Worm (Caenorhabditis elegans) whole organism, L3 larva: Measurements from ENCODE around the gene F52C9.3.

Source experiments
- R02D3.7 ChIP-seq: fragments of 150-350 bp; optimal IDR thresholded peaks from 2 replicates; lab custom pipeline; 2014; ENCODE audit warnings: missing biosample characterization, missing genetic modification characterization
- ZK546.5 ChIP-seq: sonication (generic microtip); optimal IDR thresholded peaks from 2 replicates; lab custom pipeline; 2017; ENCODE audit warnings: missing biosample characterization, missing genetic modification characterization
- aly-2 ChIP-seq: fragments of 150-350 bp; optimal IDR thresholded peaks from 2 replicates; lab custom pipeline; 2014; ENCODE audit warnings: missing biosample characterization, missing genetic modification characterization
- ama-1 ChIP-seq: fragments of 150-350 bp; optimal IDR thresholded peaks from 2 replicates; lab custom pipeline; 2018
- ceh-16 ChIP-seq: sonication (generic microtip); optimal IDR thresholded peaks from 2 replicates; lab custom pipeline; 2017; ENCODE audit warnings: missing biosample characterization, missing genetic modification characterization
- ceh-28 ChIP-seq: fragments of 150-350 bp; optimal IDR thresholded peaks from 2 replicates; lab custom pipeline; 2014; ENCODE audit warnings: missing biosample characterization, missing genetic modification reagents, missing genetic modification characterization
- ceh-82 ChIP-seq: fragments of 150-350 bp; optimal IDR thresholded peaks from 2 replicates; lab custom pipeline; 2014; ENCODE audit warnings: missing biosample characterization, missing genetic modification characterization
- ceh-9 ChIP-seq: sonication (generic microtip); optimal IDR thresholded peaks from 2 replicates; lab custom pipeline; 2018; ENCODE audit warnings: missing biosample characterization, missing genetic modification characterization
- daf-12 ChIP-seq: fragments of 150-350 bp; optimal IDR thresholded peaks from 2 replicates; lab custom pipeline; 2014; ENCODE audit warnings: missing biosample characterization, missing genetic modification reagents, missing genetic modification characterization
- egl-27 ChIP-seq: sonication (generic microtip); optimal IDR thresholded peaks from 4 replicates; lab custom pipeline; 2017; ENCODE audit warnings: missing biosample characterization, missing genetic modification reagents, missing genetic modification characterization
- egl-5 ChIP-seq: fragments of 150-350 bp; optimal IDR thresholded peaks from 2 replicates; lab custom pipeline; 2017; ENCODE audit warnings: missing biosample characterization, missing genetic modification reagents, missing genetic modification characterization, inconsistent platforms
- elt-1 ChIP-seq: fragments of 150-350 bp; optimal IDR thresholded peaks from 2 replicates; lab custom pipeline; 2014; ENCODE audit warnings: missing biosample characterization, missing genetic modification characterization
- elt-2 ChIP-seq: sonication (generic microtip); optimal IDR thresholded peaks from 2 replicates; lab custom pipeline; 2016; ENCODE audit warnings: missing genetic modification reagents, mild to moderate bottlenecking, missing genetic modification characterization, missing compliant biosample characterization
- elt-3 ChIP-seq, 3 experiments: fragments of 150-350 bp in 1 of 3; sonication (generic microtip) in 2 of 3; optimal IDR thresholded peaks; 2 replicates in 2 of 3; 4 replicates in 1 of 3; lab custom pipeline; 2014 to 2017; ENCODE audit warnings: missing biosample characterization in 3 of 3, missing genetic modification characterization in 3 of 3
- eor-1 ChIP-seq, 2 experiments: fragments of 150-350 bp; optimal IDR thresholded peaks; 2 replicates each; lab custom pipeline; 2014 to 2018; ENCODE audit warnings: missing biosample characterization in 2 of 2, missing genetic modification characterization in 2 of 2
- fkh-2 ChIP-seq: fragments of 150-350 bp; optimal IDR thresholded peaks from 2 replicates; lab custom pipeline; 2014; ENCODE audit warnings: missing biosample characterization, missing genetic modification reagents, missing genetic modification characterization
- fos-1 ChIP-seq: fragments of 150-350 bp; optimal IDR thresholded peaks from 2 replicates; lab custom pipeline; 2014; ENCODE audit warnings: missing biosample characterization, missing genetic modification characterization
- hmg-11 ChIP-seq: sonication (generic microtip); optimal IDR thresholded peaks from 2 replicates; lab custom pipeline; 2016; ENCODE audit warnings: missing genetic modification characterization, missing compliant biosample characterization
- jun-1 ChIP-seq: fragments of 150-350 bp; optimal IDR thresholded peaks from 2 replicates; lab custom pipeline; 2014; ENCODE audit warnings: missing biosample characterization, missing genetic modification reagents, missing genetic modification characterization
- lin-15B ChIP-seq: fragments of 150-350 bp; optimal IDR thresholded peaks from 2 replicates; lab custom pipeline; 2014; ENCODE audit warnings: missing biosample characterization, missing genetic modification characterization
- lin-39 ChIP-seq: fragments of 150-350 bp; optimal IDR thresholded peaks from 2 replicates; lab custom pipeline; 2018; ENCODE audit warnings: missing biosample characterization, missing genetic modification reagents, missing genetic modification characterization
- lsy-12 ChIP-seq: sonication (generic microtip); optimal IDR thresholded peaks from 2 replicates; lab custom pipeline; 2016; ENCODE audit warnings: mild to moderate bottlenecking, missing genetic modification characterization, missing compliant biosample characterization
- mdl-1 ChIP-seq: fragments of 150-350 bp; optimal IDR thresholded peaks from 2 replicates; lab custom pipeline; 2014; ENCODE audit warnings: missing biosample characterization, missing genetic modification characterization
- mml-1 ChIP-seq: fragments of 150-350 bp; sonication (generic microtip); optimal IDR thresholded peaks from 3 replicates; lab custom pipeline; 2014; ENCODE audit warnings: missing biosample characterization, missing genetic modification characterization
- nfya-1 ChIP-seq: sonication (generic microtip); optimal IDR thresholded peaks from 2 replicates; lab custom pipeline; 2017; ENCODE audit warnings: missing genetic modification characterization, mild to moderate bottlenecking, missing compliant biosample characterization, antibody characterized with exemption, moderate library complexity; ENCODE audit not compliant: insufficient read depth
- nhr-11 ChIP-seq: fragments of 150-350 bp; optimal IDR thresholded peaks from 2 replicates; lab custom pipeline; 2014; ENCODE audit warnings: missing biosample characterization, missing genetic modification characterization
- nhr-12 ChIP-seq: fragments of 150-350 bp; optimal IDR thresholded peaks from 2 replicates; lab custom pipeline; 2014; ENCODE audit warnings: missing biosample characterization, missing genetic modification characterization
- nhr-23 ChIP-seq: fragments of 150-350 bp; optimal IDR thresholded peaks from 2 replicates; lab custom pipeline; 2014; ENCODE audit warnings: missing biosample characterization, missing genetic modification reagents, missing genetic modification characterization
- nhr-237 ChIP-seq: fragments of 150-350 bp; optimal IDR thresholded peaks from 2 replicates; lab custom pipeline; 2014; ENCODE audit warnings: missing biosample characterization, missing genetic modification characterization
- nhr-25 ChIP-seq: sonication (generic microtip); optimal IDR thresholded peaks from 2 replicates; lab custom pipeline; 2017; ENCODE audit warnings: missing biosample characterization, missing genetic modification characterization
- nhr-28 ChIP-seq: fragments of 150-350 bp; optimal IDR thresholded peaks from 2 replicates; lab custom pipeline; 2014; ENCODE audit warnings: missing biosample characterization, missing genetic modification characterization
- nhr-43 ChIP-seq: sonication (generic microtip); optimal IDR thresholded peaks from 2 replicates; lab custom pipeline; 2016; ENCODE audit warnings: mild to moderate bottlenecking, missing genetic modification characterization, missing compliant biosample characterization; ENCODE audit not compliant: poor library complexity, severe bottlenecking
- nhr-67 ChIP-seq: fragments of 150-350 bp; optimal IDR thresholded peaks from 2 replicates; lab custom pipeline; 2014; ENCODE audit warnings: missing biosample characterization, missing genetic modification characterization
- nhr-76 ChIP-seq: fragments of 150-350 bp; sonication (generic microtip); optimal IDR thresholded peaks from 5 replicates; lab custom pipeline; 2014; ENCODE audit warnings: missing biosample characterization, missing genetic modification characterization
- nhr-77 ChIP-seq: fragments of 150-350 bp; optimal IDR thresholded peaks from 2 replicates; lab custom pipeline; 2014; ENCODE audit warnings: missing biosample characterization, missing genetic modification characterization
- pha-4 ChIP-seq: fragments of 150-350 bp; optimal IDR thresholded peaks from 2 replicates; lab custom pipeline; 2014; ENCODE audit warnings: missing biosample characterization, missing genetic modification reagents, missing genetic modification characterization
- pqm-1 ChIP-seq: fragments of 150-350 bp; optimal IDR thresholded peaks from 2 replicates; lab custom pipeline; 2017; ENCODE audit warnings: missing biosample characterization, missing genetic modification characterization, inconsistent platforms
- sea-2 ChIP-seq: fragments of 150-350 bp; sonication (generic microtip); optimal IDR thresholded peaks from 4 replicates; lab custom pipeline; 2014; ENCODE audit warnings: missing biosample characterization, missing genetic modification reagents, missing genetic modification characterization
- skn-1 ChIP-seq: fragments of 150-350 bp; optimal IDR thresholded peaks from 2 replicates; lab custom pipeline; 2014; ENCODE audit warnings: missing biosample characterization, missing genetic modification characterization
- tbx-2 ChIP-seq: sonication (generic microtip); optimal IDR thresholded peaks from 2 replicates; lab custom pipeline; 2016; ENCODE audit warnings: mild to moderate bottlenecking, missing genetic modification characterization, missing compliant biosample characterization
- unc-39 ChIP-seq: sonication (generic microtip); optimal IDR thresholded peaks from 4 replicates; lab custom pipeline; 2017; ENCODE audit warnings: missing biosample characterization, missing genetic modification characterization
- unc-62 ChIP-seq: fragments of 150-350 bp; sonication (generic microtip); optimal IDR thresholded peaks from 4 replicates; lab custom pipeline; 2014; ENCODE audit warnings: missing biosample characterization, missing genetic modification reagents, missing genetic modification characterization
- zag-1 ChIP-seq: fragments of 150-350 bp; optimal IDR thresholded peaks from 2 replicates; lab custom pipeline; 2014; ENCODE audit warnings: missing biosample characterization, missing genetic modification characterization
- ztf-11 ChIP-seq: fragments of 150-350 bp; optimal IDR thresholded peaks from 2 replicates; lab custom pipeline; 2014; ENCODE audit warnings: missing biosample characterization, missing genetic modification characterization
- ztf-4 ChIP-seq: fragments of 150-350 bp; optimal IDR thresholded peaks from 2 replicates; lab custom pipeline; 2014; ENCODE audit warnings: missing biosample characterization, missing genetic modification characterization

Gene F52C9.3

ce11 chrIII:5349250-5349649, 27.6 kb downstream of the F52C9.3 start, which contains the start of gene thoc-5 (continued):
- TF ChIP-seq tbx-2 (tag; lab: Kevin White, UChicago) (no peak), unc-62 (GFP tag; lab: Kevin White, UChicago) (no peak), skn-1 (no peak), nhr-28 (tag; lab: Kevin White, UChicago) (no peak), ceh-28 (tag; lab: Kevin White, UChicago) (peak; percentile 53), elt-1 (tag; lab: Kevin White, UChicago) (no peak), mml-1 (tag; lab: Kevin White, UChicago) (no peak), ceh-9 (tag; lab: Kevin White, UChicago) (no peak), egl-27 (tag; lab: Kevin White, UChicago) (no peak), pqm-1 (tag; lab: Kevin White, UChicago) (peak; percentile 31), ceh-82 (tag; lab: Kevin White, UChicago) (peak; percentile 37), nhr-25 (peak; percentile 61), nhr-43 (tag; lab: Kevin White, UChicago) (peak; percentile 93), daf-12 (no peak), nhr-237 (tag; lab: Kevin White, UChicago) (no peak)
- TF ChIP-seq, all 47 proteins: peak for 17

- TF ChIP-seq nhr-23 (no peak), R02D3.7 (no peak)
- TF ChIP-seq, all 47 proteins: peak for 0
Observed at ce11 chrIII:5361909-5362308, 40.2 kb downstream of the F52C9.3 start, which contains the start of gene Y32H12A.1. Y32H12A.1 (plus strand) TSS chrIII:5362209.

ce11 chrIII:5367995-5368899, 46.6 kb downstream of the F52C9.3 start, which contains the start of gene dhs-9:
dhs-9 (minus strand) TSS chrIII:5368045.
- TF ChIP-seq ama-1 (no peak), ceh-28 (tag; lab: Kevin White, UChicago) (no peak), lsy-12 (tag; lab: Kevin White, UChicago) (no peak), nhr-11 (no peak), jun-1 (tag; lab: Kevin White, UChicago) (no peak), nhr-43 (tag; lab: Kevin White, UChicago) (peak; percentile 69), ztf-11 (tag; lab: Kevin White, UChicago) (no peak), nhr-237 (tag; lab: Kevin White, UChicago) (no peak), eor-1 (tag; optimal IDR thresholded peaks at IDR 0.05; lab: Kevin White, UChicago) (no peak), zag-1 (tag; lab: Kevin White, UChicago) (no peak), nhr-28 (tag; lab: Kevin White, UChicago) (no peak), ceh-82 (tag; lab: Kevin White, UChicago) (no peak), nhr-77 (tag; lab: Kevin White, UChicago) (no peak), nhr-76 (tag; lab: Kevin White, UChicago) (no peak), ztf-4 (no peak), pha-4 (peak; percentile 85), fos-1 (no peak), hmg-11 (tag; lab: Kevin White, UChicago) (peak; percentile 1), ZK546.5 (no peak), nhr-12 (tag; lab: Kevin White, UChicago) (no peak), ceh-9 (tag; lab: Kevin White, UChicago) (no peak), elt-3 (tag; optimal IDR thresholded peaks at IDR 0.05; lab: Kevin White, UChicago) (no peak), mml-1 (tag; lab: Kevin White, UChicago) (no peak), ceh-16 (tag; lab: Kevin White, UChicago) (no peak), mdl-1 (no peak), fkh-2 (tag; lab: Kevin White, UChicago) (no peak), pqm-1 (tag; lab: Kevin White, UChicago) (peak; percentile 54), elt-2 (tag; lab: Kevin White, UChicago) (peak; percentile 62), nhr-25 (no peak), sea-2 (GFP tag; lab: Kevin White, UChicago) (no peak), egl-5 (peak; percentile 46), nfya-1 (tag; lab: Kevin White, UChicago) (peak; percentile 10), R02D3.7 (no peak), skn-1 (peak; percentile 86), egl-27 (tag; lab: Kevin White, UChicago) (no peak), nhr-23 (no peak), aly-2 (tag; lab: Kevin White, UChicago) (no peak), lin-15B (tag; lab: Kevin White, UChicago) (no peak), elt-1 (tag; lab: Kevin White, UChicago) (no peak), unc-39 (tag; lab: Kevin White, UChicago) (no peak), tbx-2 (tag; lab: Kevin White, UChicago) (peak; percentile 35), unc-62 (GFP tag; lab: Kevin White, UChicago) (no peak), nhr-67 (tag; lab: Kevin White, UChicago) (no peak), lin-39 (no peak), daf-12 (no peak)
